Fruit fly (Drosophila melanogaster) whole organism, adult: ENCODE data around the gene GluRIA.

Experiments used
- CG11617 ChIP-seq: fragments of 200-800 bp; sonication (Bioruptor generic); optimal IDR thresholded peaks from 2 replicates; lab custom pipeline; 2017; ENCODE audit warnings: mild to moderate bottlenecking, missing biosample characterization, missing genetic modification reagents, missing genetic modification characterization
- CG7045 ChIP-seq: fragments of 200-800 bp; sonication (Bioruptor generic); optimal IDR thresholded peaks from 2 replicates; lab custom pipeline; 2017; ENCODE audit warnings: missing biosample characterization, mild to moderate bottlenecking, missing genetic modification characterization
- Clk ChIP-seq: fragments of 200-800 bp; sonication (Bioruptor generic); optimal IDR thresholded peaks from 2 replicates; lab custom pipeline; 2017; ENCODE audit warnings: missing biosample characterization, missing genetic modification characterization
- Crg-1 ChIP-seq: fragments of 200-800 bp; sonication (Bioruptor generic); optimal IDR thresholded peaks from 2 replicates; lab custom pipeline; 2016; ENCODE audit warnings: missing biosample characterization, missing genetic modification characterization
- Mnt ChIP-seq: fragments of 200-800 bp; sonication (Bioruptor generic); optimal IDR thresholded peaks from 2 replicates; lab custom pipeline; 2016; ENCODE audit warnings: missing biosample characterization, mild to moderate bottlenecking, missing genetic modification characterization
- cnc ChIP-seq, 2 experiments: fragments of >200 bp; optimal IDR thresholded peaks; 2 replicates each; lab custom pipeline; 2017
- kay ChIP-seq: fragments of 200-800 bp; sonication (Bioruptor generic); peaks from one replicate; lab custom pipeline; 2016; ENCODE audit warnings: missing biosample characterization, missing genetic modification characterization, borderline replicate concordance
- ovo ChIP-seq: fragments of 200-800 bp; sonication (Bioruptor generic); optimal IDR thresholded peaks from 2 replicates; lab custom pipeline; 2016; ENCODE audit warnings: missing biosample characterization, missing genetic modification characterization
- pad ChIP-seq: fragments of 200-800 bp; sonication (Bioruptor generic); optimal IDR thresholded peaks from 3 replicates; lab custom pipeline; 2017; ENCODE audit warnings: missing biosample characterization, missing genetic modification characterization, mild to moderate bottlenecking, moderate library complexity, missing genetic modification reagents
- tj ChIP-seq: fragments of 200-800 bp; sonication (Bioruptor generic); optimal IDR thresholded peaks from 3 replicates; lab custom pipeline; 2017; ENCODE audit warnings: missing biosample characterization, mild to moderate bottlenecking, missing genetic modification characterization, moderate library complexity
- toe ChIP-seq: fragments of 200-800 bp; sonication (Bioruptor generic); optimal IDR thresholded peaks from 2 replicates; lab custom pipeline; 2016; ENCODE audit warnings: missing biosample characterization, missing genetic modification characterization

DNA sequence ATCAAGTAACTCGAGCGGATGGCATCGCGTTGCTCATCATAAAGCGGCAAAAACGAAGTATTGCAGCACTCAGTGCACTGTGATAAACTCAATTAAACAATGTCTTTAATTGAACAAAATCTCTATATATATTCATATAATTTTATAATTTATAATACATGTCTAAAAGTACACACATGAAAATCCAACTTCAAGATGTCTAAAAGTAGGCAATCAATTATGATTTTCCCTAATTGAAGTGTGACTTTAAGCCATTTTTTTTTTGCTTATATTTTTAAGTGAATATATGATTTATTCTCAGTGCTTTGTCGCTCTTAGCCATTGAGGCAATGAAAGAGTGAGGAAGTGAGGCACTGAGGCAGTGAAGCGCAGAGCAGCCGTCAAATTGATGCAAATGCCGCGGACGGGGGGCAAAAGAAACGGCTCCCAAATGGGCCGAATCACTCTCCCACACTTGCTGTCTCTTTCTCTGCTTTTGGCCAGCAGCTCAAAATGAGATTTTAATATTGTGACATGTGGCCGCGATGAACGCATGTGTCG is 46.4 kb upstream of the GluRIA start:
- TF ChIP-seq Clk (GFP tag; lab: Kevin White, UChicago), result no peak
- no peak for TF ChIP-seq kay (GFP tag; lab: Kevin White, UChicago)
- no peak for TF ChIP-seq Mnt (GFP tag; lab: Kevin White, UChicago)
- no peak for TF ChIP-seq pad (GFP tag; lab: Kevin White, UChicago)
- TF ChIP-seq ovo (GFP tag; lab: Kevin White, UChicago), result no peak
- TF ChIP-seq CG7045 (GFP tag; lab: Kevin White, UChicago), result no peak
- TF ChIP-seq CG11617 (GFP tag; lab: Kevin White, UChicago), result no peak
- TF ChIP-seq Crg-1 (GFP tag; lab: Kevin White, UChicago), result no peak
- TF ChIP-seq cnc (optimal IDR thresholded peaks at IDR 0.05; lab: Kevin White, UChicago), result no peak
- no peak for TF ChIP-seq tj
- TF ChIP-seq toe (GFP tag; lab: Kevin White, UChicago), result no peak
